Comparison of ENCODE assay signal across 1 fruit fly cellular context in the genomic region with DNA sequence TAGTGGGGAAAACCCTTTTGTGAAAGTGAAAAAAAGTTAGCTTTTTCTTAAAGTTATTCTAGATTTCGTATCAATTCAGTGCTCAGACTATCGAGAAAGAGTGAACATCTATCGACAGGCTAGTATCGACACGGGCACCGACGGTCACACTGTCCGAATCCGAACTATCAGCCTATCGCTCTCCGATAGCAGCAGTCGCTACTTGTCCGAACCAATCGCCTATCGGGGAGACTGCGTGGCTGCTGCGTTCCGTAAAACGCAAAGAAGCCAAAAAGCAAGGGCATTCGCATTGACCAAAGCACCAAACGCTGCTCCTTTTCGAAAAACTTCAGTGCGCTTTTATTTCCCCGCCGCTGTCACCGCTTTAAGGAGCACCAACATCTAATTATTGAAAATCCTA.
TF ChIP-seq lines count a peak whose summit lies in the region.

A gene (plus strand): TSS at position 190 of the 400 bp plus-strand sequence.

TF ChIP-seq in whole organism, embryonic, 481 proteins besides CTCF, POLR2A, EP300 and RAD21 (continued from another document and continues in another):
- TF ChIP-seq CG13894 (tag; optimal IDR thresholded peaks at IDR 0.05; lab: Kevin White, UChicago) = peak; percentile 34
- peak; percentile 52 for TF ChIP-seq CG10543 (GFP tag; optimal IDR thresholded peaks at IDR 0.05; lab: Kevin White, UChicago)
- TF ChIP-seq sna (GFP tag; IDR thresholded peaks at IDR 0.05; lab: Robert Waterston, UW; ENCODE audit: partially characterized antibody) = peak; percentile 86
- TF ChIP-seq PHDP (tag; optimal IDR thresholded peaks at IDR 0.05; lab: Kevin White, UChicago) = no peak
- 0 out of 2 replicates have a peak, but pooled peaks have one; percentile 22 for TF ChIP-seq sisA (GFP tag; IDR thresholded peaks at IDR 0.05; lab: Robert Waterston, UW)
- no peak for TF ChIP-seq CG30431 (GFP tag; optimal IDR thresholded peaks at IDR 0.05; lab: Kevin White, UChicago)
- no peak for TF ChIP-seq z (GFP tag; IDR thresholded peaks at IDR 0.05; lab: Robert Waterston, UW)
- no peak for TF ChIP-seq sr (GFP tag; IDR thresholded peaks at IDR 0.05; lab: Robert Waterston, UW)
- no peak for TF ChIP-seq CG17612 (GFP tag; IDR thresholded peaks at IDR 0.05; lab: Robert Waterston, UW)
- no peak for TF ChIP-seq CG14965 (GFP tag; optimal IDR thresholded peaks at IDR 0.05; lab: Kevin White, UChicago; ENCODE audit: borderline replicate concordance)
- no peak for TF ChIP-seq pb (GFP tag; optimal IDR thresholded peaks at IDR 0.05; lab: Kevin White, UChicago)
- TF ChIP-seq CG8478 (optimal IDR thresholded peaks at IDR 0.05; lab: Kevin White, UChicago) = no peak
- no peak for TF ChIP-seq CG12236 (GFP tag; optimal IDR thresholded peaks at IDR 0.05; lab: Kevin White, UChicago)
- no peak for TF ChIP-seq so (GFP tag; IDR thresholded peaks at IDR 0.05; lab: Robert Waterston, UW)
- TF ChIP-seq gfzf (GFP tag; optimal IDR thresholded peaks at IDR 0.05; lab: Kevin White, UChicago) = peak; percentile 66
- TF ChIP-seq YL-1 (GFP tag; optimal IDR thresholded peaks at IDR 0.05; lab: Kevin White, UChicago) = peak; percentile 51
- no peak for TF ChIP-seq gt (GFP tag; IDR thresholded peaks at IDR 0.05; lab: Robert Waterston, UW)
- no peak for TF ChIP-seq Neu2 (GFP tag; optimal IDR thresholded peaks at IDR 0.05; lab: Kevin White, UChicago; ENCODE audit: borderline replicate concordance)
- TF ChIP-seq Meics (GFP tag; optimal IDR thresholded peaks at IDR 0.05; lab: Kevin White, UChicago) = peak; percentile 18
- peak; percentile 86 for TF ChIP-seq Med (GFP tag; lab: Kevin White, UChicago)
- TF ChIP-seq HLH4C (GFP tag; IDR thresholded peaks at IDR 0.05; lab: Robert Waterston, UW; ENCODE audit: partially characterized antibody) = peak; percentile 94
- TF ChIP-seq Hr39 (optimal IDR thresholded peaks at IDR 0.05; lab: Kevin White, UChicago) = no peak
- no peak for TF ChIP-seq bcd (GFP tag; optimal IDR thresholded peaks at IDR 0.05; lab: Kevin White, UChicago)
- 0 out of 3 replicates have a peak, but pooled peaks have one; percentile 44 for TF ChIP-seq CG2199 (GFP tag; IDR thresholded peaks at IDR 0.05; lab: Robert Waterston, UW)
- TF ChIP-seq CG15011 (GFP tag; optimal IDR thresholded peaks at IDR 0.05; lab: Kevin White, UChicago) = no peak
- no peak for TF ChIP-seq Chrac-16 (GFP tag; optimal IDR thresholded peaks at IDR 0.05; lab: Kevin White, UChicago)
- no peak for TF ChIP-seq Oli (tag; optimal IDR thresholded peaks at IDR 0.05; lab: Kevin White, UChicago)
- TF ChIP-seq nom (GFP tag; optimal IDR thresholded peaks at IDR 0.05; lab: Kevin White, UChicago) = peak; percentile 5
- no peak for TF ChIP-seq CG8924 (tag; optimal IDR thresholded peaks at IDR 0.05; lab: Kevin White, UChicago)
- no peak for TF ChIP-seq CG10366 (GFP tag; IDR thresholded peaks at IDR 0.05; lab: Robert Waterston, UW)
- TF ChIP-seq NfI (GFP tag; optimal IDR thresholded peaks at IDR 0.05; lab: Kevin White, UChicago) = peak; percentile 19
- TF ChIP-seq CG31365 (tag; optimal IDR thresholded peaks at IDR 0.05; lab: Kevin White, UChicago) = no peak
- TF ChIP-seq Asciz (GFP tag; optimal IDR thresholded peaks at IDR 0.05; lab: Kevin White, UChicago) = no peak
- 0 out of 2 replicates have a peak, but pooled peaks have one; percentile 28 for TF ChIP-seq Atf6 (GFP tag; IDR thresholded peaks at IDR 0.05; lab: Robert Waterston, UW)
- TF ChIP-seq CG18476 (GFP tag; optimal IDR thresholded peaks at IDR 0.05; lab: Kevin White, UChicago) = no peak
- TF ChIP-seq bigmax (GFP tag; optimal IDR thresholded peaks at IDR 0.05; lab: Kevin White, UChicago) = no peak
- TF ChIP-seq inv (GFP tag; IDR thresholded peaks at IDR 0.05; lab: Robert Waterston, UW; ENCODE audit: partially characterized antibody) = peak; percentile 94
- TF ChIP-seq CG4424 (GFP tag; optimal IDR thresholded peaks at IDR 0.05; lab: Kevin White, UChicago) = no peak
- TF ChIP-seq slou (GFP tag; optimal IDR thresholded peaks at IDR 0.05; lab: Kevin White, UChicago) = no peak
- peak; percentile 59 for TF ChIP-seq CG31441 (GFP tag; IDR thresholded peaks at IDR 0.05; lab: Robert Waterston, UW)
- TF ChIP-seq CG7963 (GFP tag; IDR thresholded peaks at IDR 0.05; lab: Robert Waterston, UW; ENCODE audit: partially characterized antibody) = peak; percentile 96
- TF ChIP-seq ems (GFP tag; optimal IDR thresholded peaks at IDR 0.05; lab: Kevin White, UChicago) = no peak
- peak; percentile 33 for TF ChIP-seq trem (tag; optimal IDR thresholded peaks at IDR 0.05; lab: Kevin White, UChicago)
- no peak for TF ChIP-seq btn (GFP tag; optimal IDR thresholded peaks at IDR 0.05; lab: Kevin White, UChicago)
- peak; percentile 11 for TF ChIP-seq slp2 (GFP tag; optimal IDR thresholded peaks at IDR 0.05; lab: Kevin White, UChicago)
- peak; percentile 50; the same call in 1 of the 3 replicates for TF ChIP-seq ken (GFP tag; IDR thresholded peaks at IDR 0.05; lab: Robert Waterston, UW)
- no peak for TF ChIP-seq dan (GFP tag; IDR thresholded peaks at IDR 0.05; lab: Robert Waterston, UW)
- 0 out of 3 replicates have a peak, but pooled peaks have one; percentile 57 for TF ChIP-seq CG11456 (GFP tag; IDR thresholded peaks at IDR 0.05; lab: Robert Waterston, UW)
- TF ChIP-seq CG1832 (GFP tag; optimal IDR thresholded peaks at IDR 0.05; lab: Kevin White, UChicago) = no peak
- no peak for TF ChIP-seq Gsc (GFP tag; IDR thresholded peaks at IDR 0.05; lab: Robert Waterston, UW)
- peak; percentile 18 for TF ChIP-seq Fer1 (GFP tag; optimal IDR thresholded peaks at IDR 0.05; lab: Kevin White, UChicago)
- peak; percentile 25 for TF ChIP-seq Sry-β (GFP tag; optimal IDR thresholded peaks at IDR 0.05; lab: Kevin White, UChicago)
- TF ChIP-seq Xbp1 (GFP tag; optimal IDR thresholded peaks at IDR 0.05; lab: Kevin White, UChicago) = peak; percentile 19
- TF ChIP-seq CG9727 (GFP tag; optimal IDR thresholded peaks at IDR 0.05; lab: Kevin White, UChicago) = no peak
- TF ChIP-seq twi (tag; optimal IDR thresholded peaks at IDR 0.05; lab: Kevin White, UChicago) = no peak
- no peak for TF ChIP-seq bowl (GFP tag; IDR thresholded peaks at IDR 0.05; lab: Robert Waterston, UW)
- TF ChIP-seq CG8944 (GFP tag; optimal IDR thresholded peaks at IDR 0.05; lab: Kevin White, UChicago) = no peak
- no peak for TF ChIP-seq Dfd (GFP tag; optimal IDR thresholded peaks at IDR 0.05; lab: Kevin White, UChicago)
- TF ChIP-seq al (GFP tag; IDR thresholded peaks at IDR 0.05; lab: Robert Waterston, UW) = peak; percentile 21; the same call in 1 of the 2 replicates
- no peak for TF ChIP-seq pros (GFP tag; optimal IDR thresholded peaks at IDR 0.05; lab: Kevin White, UChicago)
- TF ChIP-seq Six4 (GFP tag; optimal IDR thresholded peaks at IDR 0.05; lab: Kevin White, UChicago) = no peak
- no peak for TF ChIP-seq en (GFP tag; optimal IDR thresholded peaks at IDR 0.05; lab: Kevin White, UChicago)
- no peak for TF ChIP-seq fu2 (GFP tag; optimal IDR thresholded peaks at IDR 0.05; lab: Kevin White, UChicago)
- 0 out of 2 replicates have a peak, but pooled peaks have one; percentile 39 for TF ChIP-seq ham (GFP tag; IDR thresholded peaks at IDR 0.05; lab: Robert Waterston, UW)
- no peak for TF ChIP-seq CG17385 (GFP tag; optimal IDR thresholded peaks at IDR 0.05; lab: Kevin White, UChicago)
- TF ChIP-seq salm (tag; optimal IDR thresholded peaks at IDR 0.05; lab: Kevin White, UChicago) = no peak
- TF ChIP-seq kay (GFP tag; optimal IDR thresholded peaks at IDR 0.05; lab: Kevin White, UChicago) = no peak
- no peak for TF ChIP-seq CG1792 (GFP tag; optimal IDR thresholded peaks at IDR 0.05; lab: Kevin White, UChicago)
- peak; percentile 37 for TF ChIP-seq CG2712 (tag; optimal IDR thresholded peaks at IDR 0.05; lab: Kevin White, UChicago)
- no peak for TF ChIP-seq lbe (GFP tag; optimal IDR thresholded peaks at IDR 0.05; lab: Kevin White, UChicago)
- TF ChIP-seq Camta (GFP tag; optimal IDR thresholded peaks at IDR 0.05; lab: Kevin White, UChicago) = no peak
- no peak for TF ChIP-seq C15 (GFP tag; IDR thresholded peaks at IDR 0.05; lab: Robert Waterston, UW)
- TF ChIP-seq tap (tag; optimal IDR thresholded peaks at IDR 0.05; lab: Kevin White, UChicago) = no peak
- TF ChIP-seq CG14441 (GFP tag; IDR thresholded peaks at IDR 0.05; lab: Robert Waterston, UW) = 0 out of 2 replicates have a peak, but pooled peaks have one; percentile 10
- TF ChIP-seq gsb-n (tag; optimal IDR thresholded peaks at IDR 0.05; lab: Kevin White, UChicago) = no peak
- TF ChIP-seq CG1529 (GFP tag; optimal IDR thresholded peaks at IDR 0.05; lab: Kevin White, UChicago) = no peak
- peak; percentile 41; the same call in 1 of the 2 replicates for TF ChIP-seq CG8765 (GFP tag; IDR thresholded peaks at IDR 0.05; lab: Robert Waterston, UW)
- TF ChIP-seq CG3407 (GFP tag; optimal IDR thresholded peaks at IDR 0.05; lab: Kevin White, UChicago) = no peak
- TF ChIP-seq Kr (GFP tag; optimal IDR thresholded peaks at IDR 0.05; lab: Kevin White, UChicago) = no peak
- TF ChIP-seq CG1024 (GFP tag; IDR thresholded peaks at IDR 0.05; lab: Robert Waterston, UW) = no peak
- no peak for TF ChIP-seq CG15696 (tag; optimal IDR thresholded peaks at IDR 0.05; lab: Kevin White, UChicago)
- peak; percentile 50 for TF ChIP-seq wek (GFP tag; optimal IDR thresholded peaks at IDR 0.05; lab: Kevin White, UChicago)
- peak; percentile 41; the same call in 1 of the 4 replicates for TF ChIP-seq Gug (GFP tag; IDR thresholded peaks at IDR 0.05; lab: Robert Waterston, UW)
- TF ChIP-seq CG16779 (GFP tag; IDR thresholded peaks at IDR 0.05; lab: Robert Waterston, UW) = no peak
- peak; percentile 96 for TF ChIP-seq chinmo (GFP tag; IDR thresholded peaks at IDR 0.05; lab: Robert Waterston, UW; ENCODE audit: partially characterized antibody)
- no peak for TF ChIP-seq Vsx1 (GFP tag; optimal IDR thresholded peaks at IDR 0.05; lab: Kevin White, UChicago)
- no peak for TF ChIP-seq CG10431 (GFP tag; optimal IDR thresholded peaks at IDR 0.05; lab: Kevin White, UChicago)
- no peak for TF ChIP-seq CG1602 (GFP tag; optimal IDR thresholded peaks at IDR 0.05; lab: Kevin White, UChicago)
- TF ChIP-seq Bgb (GFP tag; IDR thresholded peaks at IDR 0.05; lab: Robert Waterston, UW; ENCODE audit: partially characterized antibody) = peak; percentile 99
- TF ChIP-seq crc (GFP tag; optimal IDR thresholded peaks at IDR 0.05; lab: Kevin White, UChicago) = no peak
- TF ChIP-seq HLH54F (GFP tag; optimal IDR thresholded peaks at IDR 0.05; lab: Kevin White, UChicago) = no peak
- TF ChIP-seq chm (GFP tag; IDR thresholded peaks at IDR 0.05; lab: Robert Waterston, UW) = 0 out of 2 replicates have a peak, but pooled peaks have one; percentile 8
- TF ChIP-seq pho (GFP tag; optimal IDR thresholded peaks at IDR 0.05; lab: Kevin White, UChicago) = peak; percentile 2
- TF ChIP-seq CG3065 (GFP tag; optimal IDR thresholded peaks at IDR 0.05; lab: Kevin White, UChicago) = no peak
- no peak for TF ChIP-seq CG11696 (GFP tag; IDR thresholded peaks at IDR 0.05; lab: Robert Waterston, UW)
- peak in 1 of 2 experiments; percentile 40 for TF ChIP-seq dpn (GFP tag; optimal IDR thresholded peaks at IDR 0.05; lab: Kevin White, UChicago)
- no peak for TF ChIP-seq kah (GFP tag; optimal IDR thresholded peaks at IDR 0.05; lab: Kevin White, UChicago)
- TF ChIP-seq Ravus (GFP tag; IDR thresholded peaks at IDR 0.05; lab: Robert Waterston, UW) = no peak
- no peak for TF ChIP-seq esg (GFP tag; conservative IDR thresholded peaks at IDR 0.05; lab: Robert Waterston, UW)
- TF ChIP-seq bsh (GFP tag; optimal IDR thresholded peaks at IDR 0.05; lab: Kevin White, UChicago) = no peak
- TF ChIP-seq ara (GFP tag; IDR thresholded peaks at IDR 0.05; lab: Robert Waterston, UW) = no peak
- 0 out of 3 replicates have a peak, but pooled peaks have one; percentile 14 for TF ChIP-seq otp (GFP tag; IDR thresholded peaks at IDR 0.05; lab: Robert Waterston, UW)
- TF ChIP-seq hb (GFP tag; IDR thresholded peaks at IDR 0.05; lab: Robert Waterston, UW; ENCODE audit: partially characterized antibody) = peak; percentile 95
- TF ChIP-seq CG1233 (GFP tag; optimal IDR thresholded peaks at IDR 0.05; lab: Kevin White, UChicago) = no peak
- TF ChIP-seq NFAT (GFP tag; IDR thresholded peaks at IDR 0.05; lab: Robert Waterston, UW) = peak; percentile 72
- TF ChIP-seq trh (GFP tag; optimal IDR thresholded peaks at IDR 0.05; lab: Kevin White, UChicago) = no peak
- peak; percentile 94 for TF ChIP-seq vnd (GFP tag; IDR thresholded peaks at IDR 0.05; lab: Robert Waterston, UW; ENCODE audit: partially characterized antibody)
- peak; percentile 10 for TF ChIP-seq CG30403 (GFP tag; optimal IDR thresholded peaks at IDR 0.05; lab: Kevin White, UChicago)
- TF ChIP-seq Nf-YC (tag; optimal IDR thresholded peaks at IDR 0.05; lab: Kevin White, UChicago) = peak; percentile 51
- no peak for TF ChIP-seq Elba2 (GFP tag; optimal IDR thresholded peaks at IDR 0.05; lab: Kevin White, UChicago)
- peak; percentile 16 for TF ChIP-seq CG13775 (GFP tag; optimal IDR thresholded peaks at IDR 0.05; lab: Kevin White, UChicago)
- TF ChIP-seq Oaz (GFP tag; IDR thresholded peaks at IDR 0.05; lab: Robert Waterston, UW) = no peak
- no peak for TF ChIP-seq CG12299 (tag; optimal IDR thresholded peaks at IDR 0.05; lab: Kevin White, UChicago)
- TF ChIP-seq Rx (GFP tag; IDR thresholded peaks at IDR 0.05; lab: Robert Waterston, UW) = no peak
- TF ChIP-seq dysf (GFP tag; IDR thresholded peaks at IDR 0.05; lab: Robert Waterston, UW) = peak; percentile 32; the same call in 1 of the 3 replicates
- no peak for TF ChIP-seq Hr3 (GFP tag; optimal IDR thresholded peaks at IDR 0.05; lab: Kevin White, UChicago)
- no peak for TF ChIP-seq CG8089 (GFP tag; optimal IDR thresholded peaks at IDR 0.05; lab: Kevin White, UChicago)
- no peak for TF ChIP-seq Hand (GFP tag; optimal IDR thresholded peaks at IDR 0.05; lab: Kevin White, UChicago)
- peak; percentile 68; the same call in 2 of the 3 replicates for TF ChIP-seq Dbx (GFP tag; IDR thresholded peaks at IDR 0.05; lab: Robert Waterston, UW)
- TF ChIP-seq CG12104 (GFP tag; optimal IDR thresholded peaks at IDR 0.05; lab: Kevin White, UChicago) = peak; percentile 18
- no peak for TF ChIP-seq TFAM (GFP tag; optimal IDR thresholded peaks at IDR 0.05; lab: Kevin White, UChicago)
- TF ChIP-seq Scr (GFP tag; IDR thresholded peaks at IDR 0.05; lab: Robert Waterston, UW; ENCODE audit: partially characterized antibody) = peak; percentile 92
- no peak for TF ChIP-seq CG18764 (GFP tag; optimal IDR thresholded peaks at IDR 0.05; lab: Kevin White, UChicago)
- TF ChIP-seq ewg (GFP tag; optimal IDR thresholded peaks at IDR 0.05; lab: Kevin White, UChicago) = no peak
- TF ChIP-seq Opbp (GFP tag; IDR thresholded peaks at IDR 0.05; lab: Robert Waterston, UW; ENCODE audit: partially characterized antibody) = peak; percentile 97
- TF ChIP-seq CG13624 (GFP tag; optimal IDR thresholded peaks at IDR 0.05; lab: Kevin White, UChicago) = peak; percentile 17
- peak; percentile 15 for TF ChIP-seq mirr (GFP tag; optimal IDR thresholded peaks at IDR 0.05; lab: Kevin White, UChicago)
